Worm (Caenorhabditis elegans) whole organism, midembryonic: ENCODE data around the gene golg-2.

Source experiments
- T22C8.4 ChIP-seq: fragments of 200-800 bp; sonication (Bioruptor generic); IDR thresholded peaks from 2 replicates; pipeline ENCODE4 v1.3.6; 2022; ENCODE audit warnings: missing genetic modification characterization, missing compliant biosample characterization
- flt-1 ChIP-seq: fragments of 200-800 bp; sonication (Bioruptor generic); IDR thresholded peaks from 2 replicates; pipeline ENCODE4 v1.3.6; 2022; ENCODE audit warnings: missing genetic modification characterization, missing compliant biosample characterization
- med-1 ChIP-seq: sonication (generic microtip); optimal IDR thresholded peaks from 2 replicates; lab custom pipeline; 2017; ENCODE audit warnings: missing genetic modification characterization, mild to moderate bottlenecking, missing compliant biosample characterization, antibody characterized with exemption, missing genetic modification reagents; ENCODE audit not compliant: insufficient read depth
- ref-1 ChIP-seq: fragments of 200-800 bp; sonication (Bioruptor generic); conservative IDR thresholded peaks from 2 replicates; pipeline ENCODE4 v1.3.6; 2022; ENCODE audit warnings: missing genetic modification reagents, missing genetic modification characterization, missing compliant biosample characterization
- ztf-23 ChIP-seq: fragments of 200-800 bp; sonication (Bioruptor generic); IDR thresholded peaks from 2 replicates; pipeline ENCODE4 v1.3.6; 2022; ENCODE audit warnings: missing genetic modification reagents, missing genetic modification characterization, missing compliant biosample characterization
- ztf-29 ChIP-seq: fragments of 200-800 bp; sonication (Bioruptor generic); IDR thresholded peaks from 2 replicates; pipeline ENCODE4 v1.3.6; 2022; ENCODE audit warnings: missing genetic modification reagents, missing genetic modification characterization, missing compliant biosample characterization

- TF ChIP-seq ztf-23 (GFP tag; lab: Robert Waterston, UW) (no peak), ztf-29 (GFP tag; lab: Robert Waterston, UW) (no peak), ref-1 (GFP tag; lab: Robert Waterston, UW) (no peak), T22C8.4 (GFP tag; lab: Robert Waterston, UW) (no peak), flt-1 (GFP tag; lab: Robert Waterston, UW) (no peak), med-1 (GFP tag; lab: Kevin White, UChicago) (no peak)
Observed at ce11 chrII:5049249-5049648, 9.4 kb upstream of the golg-2 start.
